Fruit fly (Drosophila melanogaster) whole organism, wandering third instar larva: ENCODE measurements around the gene CG13862.

Experiments
- Abd-B ChIP-seq: fragments of >200 bp; optimal IDR thresholded peaks from 2 replicates; lab custom pipeline; 2017; ENCODE audit warnings: missing biosample characterization, missing genetic modification characterization
- CG32264 ChIP-seq: fragments of 200-800 bp; sonication (Bioruptor generic); optimal IDR thresholded peaks from 2 replicates; lab custom pipeline; 2016; ENCODE audit warnings: missing biosample characterization, missing genetic modification characterization
- CG9705 ChIP-seq: fragments of 200-800 bp; sonication (Bioruptor generic); optimal IDR thresholded peaks from 2 replicates; lab custom pipeline; 2018; ENCODE audit warnings: missing biosample characterization, mild to moderate bottlenecking, missing genetic modification characterization
- CrebA ChIP-seq: fragments of 200-800 bp; sonication (Bioruptor generic); optimal IDR thresholded peaks from 2 replicates; lab custom pipeline; 2016; ENCODE audit warnings: missing biosample characterization, mild to moderate bottlenecking, missing genetic modification characterization, borderline replicate concordance
- Dfd ChIP-seq: fragments of >200 bp; optimal IDR thresholded peaks from 2 replicates; lab custom pipeline; 2017; ENCODE audit warnings: missing biosample characterization, missing genetic modification characterization
- Dif ChIP-seq: fragments of 200-275, 200-300 bp; sonication (Bioruptor generic); optimal IDR thresholded peaks from 2 replicates; lab custom pipeline; 2018; ENCODE audit warnings: missing biosample characterization, missing genetic modification characterization; ENCODE audit not compliant: partially characterized antibody
- GATAd ChIP-seq: sonication (Bioruptor generic); optimal IDR thresholded peaks from 2 replicates; lab custom pipeline; 2016; ENCODE audit warnings: missing biosample characterization, missing genetic modification characterization
- HLH106 ChIP-seq: fragments of 200-800 bp; optimal IDR thresholded peaks from 3 replicates; lab custom pipeline; 2019; ENCODE audit warnings: missing biosample characterization, mild to moderate bottlenecking, missing genetic modification characterization, moderate library complexity
- Hnf4 ChIP-seq: fragments of 200-800 bp; sonication (Bioruptor generic); optimal IDR thresholded peaks from 2 replicates; lab custom pipeline; 2016; ENCODE audit warnings: missing biosample characterization, mild to moderate bottlenecking, missing genetic modification characterization
- Hr78 ChIP-seq: fragments of >200 bp; optimal IDR thresholded peaks from 2 replicates; lab custom pipeline; 2017; ENCODE audit warnings: missing biosample characterization, missing genetic modification characterization
- Hr83 ChIP-seq: fragments of 200-300 bp; sonication (Bioruptor generic); optimal IDR thresholded peaks from 2 replicates; lab custom pipeline; 2016; ENCODE audit warnings: missing biosample characterization, mild to moderate bottlenecking, missing genetic modification characterization, moderate library complexity; ENCODE audit not compliant: poor library complexity, severe bottlenecking
- Jra ChIP-seq: sonication (Bioruptor generic); optimal IDR thresholded peaks from 2 replicates; lab custom pipeline; 2016; ENCODE audit warnings: missing biosample characterization, missing genetic modification characterization
- Mio ChIP-seq: sonication (Bioruptor generic); optimal IDR thresholded peaks from 2 replicates; lab custom pipeline; 2016; ENCODE audit warnings: missing biosample characterization, missing genetic modification characterization
- Myc ChIP-seq: fragments of >200 bp; optimal IDR thresholded peaks from 2 replicates; lab custom pipeline; 2017
- N ChIP-seq: fragments of >200 bp; optimal IDR thresholded peaks from 2 replicates; lab custom pipeline; 2018; ENCODE audit warnings: missing biosample characterization, missing external identifiers, missing genetic modification characterization
- OdsH ChIP-seq: fragments of 200-800 bp; sonication (Bioruptor generic); optimal IDR thresholded peaks from 2 replicates; lab custom pipeline; 2016; ENCODE audit warnings: missing biosample characterization, mild to moderate bottlenecking, missing genetic modification characterization
- Rel ChIP-seq, 2 experiments: fragments of 200-800 bp; sonication (Bioruptor generic) in 1 of 2; optimal IDR thresholded peaks; 2 replicates in 1 of 2; 3 replicates in 1 of 2; lab custom pipeline; 2016 to 2019; ENCODE audit warnings: mild to moderate bottlenecking in 2 of 2, missing biosample characterization in 2 of 2, missing genetic modification characterization in 2 of 2, moderate library complexity in 1 of 2
- Sp1 ChIP-seq: fragments of 200-800 bp; sonication (Bioruptor generic); optimal IDR thresholded peaks from 3 replicates; lab custom pipeline; 2019; ENCODE audit warnings: missing biosample characterization, mild to moderate bottlenecking, missing genetic modification characterization, moderate library complexity
- Vsx2 ChIP-seq: fragments of 200-300, 225-300 bp; sonication (Bioruptor generic); optimal IDR thresholded peaks from 2 replicates; lab custom pipeline; 2018; ENCODE audit warnings: missing biosample characterization, missing genetic modification characterization; ENCODE audit not compliant: partially characterized antibody
- br ChIP-seq: fragments of 200-800 bp; sonication (Bioruptor generic); optimal IDR thresholded peaks from 2 replicates; lab custom pipeline; 2016; ENCODE audit warnings: missing biosample characterization, missing genetic modification characterization
- brk ChIP-seq: fragments of 200-800 bp; sonication (Bioruptor generic); optimal IDR thresholded peaks from 2 replicates; lab custom pipeline; 2016; ENCODE audit warnings: missing biosample characterization, mild to moderate bottlenecking, missing genetic modification characterization
- dl ChIP-seq, 2 experiments: fragments of 175-275, 200-275 bp in 1 of 2; fragments of 200-275 bp in 1 of 2; sonication (Bioruptor generic); optimal IDR thresholded peaks; lab custom pipeline; 2018; ENCODE audit warnings: mild to moderate bottlenecking in 2 of 2, missing biosample characterization in 2 of 2, missing genetic modification characterization in 2 of 2, moderate library complexity in 2 of 2; ENCODE audit not compliant: partially characterized antibody in 2 of 2, insufficient read depth in 1 of 2
- dmrt93B ChIP-seq: fragments of 200-800 bp; sonication (Bioruptor generic); optimal IDR thresholded peaks from 2 replicates; lab custom pipeline; 2018; ENCODE audit warnings: missing biosample characterization, mild to moderate bottlenecking, missing genetic modification characterization
- dsf ChIP-seq: sonication (Bioruptor generic); optimal IDR thresholded peaks from 2 replicates; lab custom pipeline; 2016; ENCODE audit warnings: missing biosample characterization, missing genetic modification characterization, borderline replicate concordance
- ey ChIP-seq: fragments of 200-800 bp; sonication (Bioruptor generic); optimal IDR thresholded peaks from 2 replicates; lab custom pipeline; 2016; ENCODE audit warnings: missing biosample characterization, missing genetic modification characterization
- foxo ChIP-seq, 2 experiments: fragments of 200-800 bp; sonication (Bioruptor generic); optimal IDR thresholded peaks; 2 replicates in 1 of 2; 3 replicates in 1 of 2; lab custom pipeline; 2016 to 2017; ENCODE audit warnings: missing biosample characterization in 2 of 2, missing genetic modification characterization in 2 of 2
- fru ChIP-seq: fragments of 200-800 bp; sonication (Bioruptor generic); optimal IDR thresholded peaks from 3 replicates; lab custom pipeline; 2016; ENCODE audit warnings: missing biosample characterization, mild to moderate bottlenecking, missing genetic modification characterization
- h ChIP-seq: fragments of 200-800 bp; sonication (Bioruptor generic); optimal IDR thresholded peaks from 3 replicates; lab custom pipeline; 2016; ENCODE audit warnings: missing biosample characterization, mild to moderate bottlenecking, missing genetic modification characterization
- jim ChIP-seq: fragments of 175-275, 200-325 bp; sonication (Bioruptor generic); optimal IDR thresholded peaks from 2 replicates; lab custom pipeline; 2016; ENCODE audit warnings: missing biosample characterization, mild to moderate bottlenecking, missing genetic modification characterization
- pan ChIP-seq: fragments of >200 bp; optimal IDR thresholded peaks from 2 replicates; lab custom pipeline; 2017
- psq ChIP-seq: fragments of 200-800 bp; sonication (Bioruptor generic); optimal IDR thresholded peaks from 3 replicates; lab custom pipeline; 2017; ENCODE audit warnings: missing biosample characterization, mild to moderate bottlenecking, missing genetic modification characterization, moderate library complexity
- rgr ChIP-seq: fragments of 200-800 bp; sonication (Bioruptor generic); optimal IDR thresholded peaks from 3 replicates; lab custom pipeline; 2016; ENCODE audit warnings: missing biosample characterization, mild to moderate bottlenecking, missing genetic modification characterization
- sage ChIP-seq: fragments of 200-800 bp; sonication (Bioruptor generic); optimal IDR thresholded peaks from 2 replicates; lab custom pipeline; 2016; ENCODE audit warnings: missing biosample characterization, mild to moderate bottlenecking, missing genetic modification characterization
- sv ChIP-seq: fragments of 200-800 bp; sonication (Bioruptor generic); optimal IDR thresholded peaks from 3 replicates; lab custom pipeline; 2016; ENCODE audit warnings: missing biosample characterization, missing genetic modification characterization
- tai ChIP-seq: sonication (Bioruptor generic); optimal IDR thresholded peaks from 2 replicates; lab custom pipeline; 2016; ENCODE audit warnings: missing biosample characterization, missing genetic modification characterization
- woc ChIP-seq: sonication (Bioruptor generic); optimal IDR thresholded peaks from 2 replicates; lab custom pipeline; 2016; ENCODE audit warnings: missing biosample characterization, mild to moderate bottlenecking, missing genetic modification characterization

Gene CG13862

dm6 chr3R:22362218-22362907 is 30.6 kb downstream of the CG13862 start, which contains the start of the genes JMJD6, CG7071 and Muted:
Gene JMJD6 (minus strand): TSS chr3R:22362371.
Gene CG7071 (plus strand): TSS chr3R:22362620.
Gene Muted (plus strand): TSS chr3R:22362620.
- TF ChIP-seq Dif (GFP tag; lab: Kevin White, UChicago): no peak
- TF ChIP-seq Abd-B (GFP tag; lab: Kevin White, UChicago): no peak
- TF ChIP-seq Hr83 (GFP tag; lab: Kevin White, UChicago): peak; percentile 68
- TF ChIP-seq GATAd: no peak
- peak; percentile 95 for TF ChIP-seq Hnf4 (GFP tag; lab: Kevin White, UChicago)
- peak; percentile 84 for TF ChIP-seq psq (GFP tag; lab: Kevin White, UChicago)
- peak; percentile 91 for TF ChIP-seq CG9705 (GFP tag; lab: Kevin White, UChicago)
- TF ChIP-seq pan (lab: Kevin White, UChicago): no peak
- peak; percentile 91 for TF ChIP-seq OdsH
- TF ChIP-seq Myc (lab: Kevin White, UChicago): peak; percentile 55
- peak; percentile 71 for TF ChIP-seq sage
- TF ChIP-seq Rel (GFP tag; optimal IDR thresholded peaks at IDR 0.05; lab: Kevin White, UChicago): no peak
- peak; percentile 58 for TF ChIP-seq Rel (tag; optimal IDR thresholded peaks at IDR 0.05; lab: Kevin White, UChicago)
- TF ChIP-seq N (GFP tag; lab: Kevin White, UChicago): no peak
- peak; percentile 92 for TF ChIP-seq ey (GFP tag; lab: Kevin White, UChicago)
- peak; percentile 94 for TF ChIP-seq brk
- TF ChIP-seq fru (GFP tag; lab: Kevin White, UChicago): peak; percentile 91
- TF ChIP-seq woc (GFP tag; lab: Kevin White, UChicago): peak; percentile 75
- peak; percentile 91 for TF ChIP-seq Jra (GFP tag; lab: Kevin White, UChicago)
- TF ChIP-seq Hr78 (GFP tag; lab: Kevin White, UChicago): no peak
- peak in 1 of 2 experiments; percentile 96 for TF ChIP-seq foxo (GFP tag; optimal IDR thresholded peaks at IDR 0.05; lab: Kevin White, UChicago)
- peak; percentile 89 for TF ChIP-seq Sp1 (GFP tag; lab: Kevin White, UChicago)
- no peak for TF ChIP-seq jim
- peak; percentile 92 for TF ChIP-seq dsf (GFP tag; lab: Kevin White, UChicago)
- TF ChIP-seq dmrt93B (GFP tag; lab: Kevin White, UChicago): peak; percentile 77
- no peak for TF ChIP-seq Dfd (GFP tag; lab: Kevin White, UChicago)
- peak; percentile 94 for TF ChIP-seq h (GFP tag; lab: Kevin White, UChicago)
- TF ChIP-seq HLH106 (tag; lab: Kevin White, UChicago): peak; percentile 87
- TF ChIP-seq br (GFP tag; lab: Kevin White, UChicago): peak; percentile 94
- TF ChIP-seq CG32264: peak; percentile 64
- no peak for TF ChIP-seq dl (GFP tag; optimal IDR thresholded peaks at IDR 0.05; lab: Kevin White, UChicago; ENCODE audit: insufficient read depth in 1 of 2, partially characterized antibody in 2 of 2)
- peak; percentile 92 for TF ChIP-seq rgr (GFP tag; lab: Kevin White, UChicago)
- no peak for TF ChIP-seq CrebA (GFP tag; lab: Kevin White, UChicago)
- no peak for TF ChIP-seq Vsx2 (GFP tag; lab: Kevin White, UChicago)
- TF ChIP-seq sv (GFP tag; lab: Kevin White, UChicago): peak; percentile 91
- TF ChIP-seq Mio (GFP tag; lab: Kevin White, UChicago): peak; percentile 18

dm6 chr3R:22365660-22366195 is 33.9 kb downstream of the CG13862 start, which contains the start of gene CG5382:
Gene CG5382 (minus strand): TSS chr3R:22365983.
- TF ChIP-seq dl (GFP tag; optimal IDR thresholded peaks at IDR 0.05; lab: Kevin White, UChicago; ENCODE audit: insufficient read depth in 1 of 2, partially characterized antibody in 2 of 2) (no peak), sage (peak; percentile 39), Abd-B (GFP tag; lab: Kevin White, UChicago) (no peak), tai (GFP tag; lab: Kevin White, UChicago) (no peak), CG9705 (GFP tag; lab: Kevin White, UChicago) (no peak), Myc (lab: Kevin White, UChicago) (peak; percentile 48), h (GFP tag; lab: Kevin White, UChicago) (no peak), woc (GFP tag; lab: Kevin White, UChicago) (no peak), Hnf4 (GFP tag; lab: Kevin White, UChicago) (no peak), Vsx2 (GFP tag; lab: Kevin White, UChicago) (peak; percentile 97), Dif (GFP tag; lab: Kevin White, UChicago) (peak; percentile 85)
